Worm (Caenorhabditis elegans) whole organism, L4/young adult: ENCODE results near the gene Y4C6B.1.

Experiments used
- W03F9.2 ChIP-seq: fragments of 150-350 bp; optimal IDR thresholded peaks from 2 replicates; lab custom pipeline; 2014; ENCODE audit warnings: missing biosample characterization, missing genetic modification characterization
- dao-5 ChIP-seq: sonication (generic microtip); optimal IDR thresholded peaks from 2 replicates; lab custom pipeline; 2016; ENCODE audit warnings: missing genotype, missing genetic modification characterization, moderate library complexity, missing compliant biosample characterization
- him-1 ChIP-seq: sonication (generic microtip); optimal IDR thresholded peaks from 2 replicates; lab custom pipeline; 2016; ENCODE audit warnings: missing genotype, missing genetic modification reagents, missing genetic modification characterization, missing compliant biosample characterization

ce11 chrIV:5369414-5369813 is 15.1 kb downstream of the Y4C6B.1 start, which contains the start of gene F41H10.3:
- no peak for TF ChIP-seq him-1 (tag; lab: Kevin White, UChicago)
- no peak for TF ChIP-seq W03F9.2 (tag; lab: Kevin White, UChicago)
- TF ChIP-seq dao-5 (tag; lab: Kevin White, UChicago) = no peak
